Worm (Caenorhabditis elegans): ENCODE results near the gene mif-2.

The mif-2 gene

DNA sequence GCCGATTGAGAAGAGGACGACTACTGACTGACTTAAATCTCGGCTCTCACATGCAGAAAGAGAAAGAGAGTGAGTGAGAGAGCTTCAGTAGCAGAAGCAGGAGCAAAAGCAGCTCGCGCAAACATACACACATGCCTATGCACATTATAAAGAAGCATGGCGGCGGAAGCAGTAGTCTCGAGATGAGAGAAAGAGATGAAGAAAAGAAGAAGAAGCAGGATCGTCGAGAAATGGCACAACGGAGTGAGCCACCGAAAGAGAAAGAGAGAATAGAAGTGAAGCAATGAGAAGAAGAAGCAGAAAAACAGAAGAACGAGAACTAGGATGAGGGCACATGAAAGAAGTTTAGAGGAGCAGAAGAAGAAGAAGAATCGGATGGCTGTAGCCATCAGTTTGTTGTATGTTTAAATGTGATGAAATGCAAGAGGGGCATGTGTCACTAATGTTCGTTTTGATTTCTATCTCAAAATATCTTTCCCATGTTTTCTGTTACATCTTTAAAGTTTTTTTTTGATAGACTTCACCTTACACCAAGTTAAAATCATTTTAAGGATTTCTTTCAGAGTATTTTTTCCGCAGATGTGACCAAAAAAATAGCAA, 48.7 kb upstream of the mif-2 start (continued):
- TF ChIP-seq efl-3 (GFP tag; optimal IDR thresholded peaks at IDR 0.05) (no peak), lin-35 (GFP tag; optimal IDR thresholded peaks at IDR 0.05) (peak in 1 of 2 experiments; percentile 40), ceh-90 (tag; optimal IDR thresholded peaks at IDR 0.05) (no peak)

DNA sequence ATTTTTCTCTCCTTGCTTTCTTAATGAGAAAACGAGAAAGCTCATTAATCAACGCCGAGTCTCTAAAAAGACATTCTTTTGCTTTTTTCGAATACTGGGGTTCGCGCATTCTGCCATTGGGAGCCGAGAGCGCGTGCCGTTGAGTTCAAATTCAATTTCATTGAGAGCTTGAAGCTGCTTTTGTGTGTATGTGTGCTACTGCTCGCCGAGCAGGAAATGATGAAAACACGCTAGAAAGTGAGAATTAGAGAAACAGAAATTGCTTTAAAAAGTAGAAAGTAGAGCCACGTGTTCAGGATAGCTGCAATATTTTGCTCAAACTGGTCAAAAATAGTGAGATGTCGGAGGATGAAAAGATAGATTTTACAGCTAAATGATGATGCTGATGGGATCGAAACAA, 47.4 kb upstream of the mif-2 start:
- TF ChIP-seq elt-2 (tag; optimal IDR thresholded peaks at IDR 0.05) (no peak), ces-1 (GFP tag; optimal IDR thresholded peaks at IDR 0.05) (no peak), egl-13 (tag; optimal IDR thresholded peaks at IDR 0.05) (peak; percentile 10), rnt-1 (tag; optimal IDR thresholded peaks at IDR 0.05) (peak; percentile 15), alr-1 (tag; optimal IDR thresholded peaks at IDR 0.05; ENCODE audit: borderline replicate concordance) (no peak), fkh-8 (tag; optimal IDR thresholded peaks at IDR 0.05) (peak; percentile 64), dpl-1 (GFP tag; optimal IDR thresholded peaks at IDR 0.05) (peak in 1 of 3 experiments; percentile 6), fkh-10 (GFP tag; optimal IDR thresholded peaks at IDR 0.05) (peak; percentile 85), unc-130 (tag; optimal IDR thresholded peaks at IDR 0.05) (no peak), tbx-2 (tag; optimal IDR thresholded peaks at IDR 0.05) (no peak), skn-1 (tag; optimal IDR thresholded peaks at IDR 0.05) (peak; percentile 2), mef-2 (tag; optimal IDR thresholded peaks at IDR 0.05) (no peak), lin-14 (GFP tag; optimal IDR thresholded peaks at IDR 0.05) (peak; percentile 87), lsy-2 (tag; optimal IDR thresholded peaks at IDR 0.05) (peak in 1 of 2 experiments; percentile 33), mep-1 (tag; optimal IDR thresholded peaks at IDR 0.05) (peak; percentile 45), nhr-71 (tag; optimal IDR thresholded peaks at IDR 0.05) (peak; percentile 46), efl-3 (GFP tag; optimal IDR thresholded peaks at IDR 0.05) (no peak), ceh-90 (tag; optimal IDR thresholded peaks at IDR 0.05) (no peak), ceh-82 (tag; optimal IDR thresholded peaks at IDR 0.05) (peak in 1 of 3 experiments; percentile 36), swsn-7 (tag; optimal IDR thresholded peaks at IDR 0.05) (peak; percentile 10), efl-1 (optimal IDR thresholded peaks at IDR 0.05) (no peak), efl-1 (GFP tag; optimal IDR thresholded peaks at IDR 0.05 in 1 of 2) (peak in 1 of 2 experiments; percentile 77), isw-1 (GFP tag; IDR thresholded peaks at IDR 0.05) (no peak), nhr-11 (tag; optimal IDR thresholded peaks at IDR 0.05) (no peak), snu-23 (GFP tag; optimal IDR thresholded peaks at IDR 0.05) (peak; percentile 1), pax-3 (tag; optimal IDR thresholded peaks at IDR 0.05) (peak; percentile 15), unc-98 (GFP tag; IDR thresholded peaks at IDR 0.05) (no peak), nhr-77 (tag; optimal IDR thresholded peaks at IDR 0.05) (no peak), nhr-28 (tag; optimal IDR thresholded peaks at IDR 0.05) (no peak)

DNA sequence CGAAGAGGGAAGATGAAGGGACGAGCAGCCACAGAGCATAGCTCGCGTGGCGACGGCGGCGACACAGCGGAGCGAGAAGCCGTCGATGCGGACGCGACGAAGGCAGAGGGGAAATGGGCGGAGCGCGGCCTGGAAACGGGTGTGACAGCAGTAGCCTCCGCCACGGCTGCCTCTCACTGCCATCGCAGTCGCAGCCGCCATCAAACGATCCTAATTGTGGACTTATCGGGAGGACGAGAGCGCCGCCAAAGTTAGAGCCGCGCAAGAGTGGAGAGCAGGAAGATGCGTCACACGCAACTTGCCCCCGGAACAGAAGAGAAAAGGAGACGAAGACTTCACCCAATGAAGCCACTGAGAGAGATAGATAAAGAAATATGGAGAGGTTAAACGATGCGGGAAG, 46.0 kb upstream of the mif-2 start:
- peak; percentile 84 for TF ChIP-seq egl-13 (tag; optimal IDR thresholded peaks at IDR 0.05)
- TF ChIP-seq nhr-12 (tag; optimal IDR thresholded peaks at IDR 0.05): no peak
- no peak for TF ChIP-seq nhr-76 (tag; optimal IDR thresholded peaks at IDR 0.05)
- peak; percentile 51 for TF ChIP-seq nhr-47 (tag; optimal IDR thresholded peaks at IDR 0.05)
- peak in 1 of 2 experiments; percentile 3 for TF ChIP-seq lsy-2 (tag; optimal IDR thresholded peaks at IDR 0.05)
- 0 out of 2 replicates have a peak, but pooled peaks have one; percentile 6 for TF ChIP-seq nhr-19 (GFP tag; conservative IDR thresholded peaks at IDR 0.05)
- TF ChIP-seq hlh-4 (tag; optimal IDR thresholded peaks at IDR 0.05): no peak
- no peak for TF ChIP-seq sup-37 (GFP tag; optimal IDR thresholded peaks at IDR 0.05)
- TF ChIP-seq nhr-237 (tag; optimal IDR thresholded peaks at IDR 0.05): no peak
- TF ChIP-seq ceh-8 (GFP tag; optimal IDR thresholded peaks at IDR 0.05): peak; percentile 73
- TF ChIP-seq ama-1 (optimal IDR thresholded peaks at IDR 0.05): no peak
- TF ChIP-seq zip-4 (GFP tag; optimal IDR thresholded peaks at IDR 0.05): no peak
- peak; percentile 88 for TF ChIP-seq lin-14 (GFP tag; optimal IDR thresholded peaks at IDR 0.05)
- no peak for TF ChIP-seq fos-1 (tag; optimal IDR thresholded peaks at IDR 0.05)
- no peak for TF ChIP-seq pag-3 (tag; optimal IDR thresholded peaks at IDR 0.05; ENCODE audit: borderline replicate concordance, insufficient read depth)
- no peak for TF ChIP-seq nhr-84 (tag; optimal IDR thresholded peaks at IDR 0.05)
- TF ChIP-seq grh-1 (GFP tag; IDR thresholded peaks at IDR 0.05): no peak
- TF ChIP-seq tbx-2 (tag; optimal IDR thresholded peaks at IDR 0.05): peak; percentile 53
- TF ChIP-seq skn-1 (tag; optimal IDR thresholded peaks at IDR 0.05): no peak
- peak; percentile 17 for TF ChIP-seq xbp-1 (tag; optimal IDR thresholded peaks at IDR 0.05)
- no peak for TF ChIP-seq F16B12.6 (tag; optimal IDR thresholded peaks at IDR 0.05)
- no peak for TF ChIP-seq elt-3 (tag; optimal IDR thresholded peaks at IDR 0.05)
- TF ChIP-seq nhr-90 (tag; optimal IDR thresholded peaks at IDR 0.05; ENCODE audit: poor library complexity): no peak
- TF ChIP-seq mef-2 (tag; optimal IDR thresholded peaks at IDR 0.05): no peak
- TF ChIP-seq Y116A8C.19 (tag; optimal IDR thresholded peaks at IDR 0.05; ENCODE audit: borderline replicate concordance): no peak
- peak; percentile 15 for TF ChIP-seq snu-23 (GFP tag; optimal IDR thresholded peaks at IDR 0.05)
